Worm (Caenorhabditis elegans) whole organism, L4/young adult: ENCODE measurements around the gene thn-4.

Source experiments
- W03F9.2 ChIP-seq: fragments of 150-350 bp; optimal IDR thresholded peaks from 2 replicates; lab custom pipeline; 2014; ENCODE audit warnings: missing biosample characterization, missing genetic modification characterization
- dao-5 ChIP-seq: sonication (generic microtip); optimal IDR thresholded peaks from 2 replicates; lab custom pipeline; 2016; ENCODE audit warnings: missing genotype, missing genetic modification characterization, moderate library complexity, missing compliant biosample characterization
- him-1 ChIP-seq: sonication (generic microtip); optimal IDR thresholded peaks from 2 replicates; lab custom pipeline; 2016; ENCODE audit warnings: missing genotype, missing genetic modification reagents, missing genetic modification characterization, missing compliant biosample characterization

thn-4 gene

ce11 chrV:16871387-16871786, at the start of gene thn-4:
Gene thn-4, minus strand, starts transcription at chrV:16871487.
- no peak for TF ChIP-seq dao-5 (tag; lab: Kevin White, UChicago)
- no peak for TF ChIP-seq him-1 (tag; lab: Kevin White, UChicago)
- no peak for TF ChIP-seq W03F9.2 (tag; lab: Kevin White, UChicago)

- no peak for TF ChIP-seq him-1 (tag; lab: Kevin White, UChicago)
- no peak for TF ChIP-seq W03F9.2 (tag; lab: Kevin White, UChicago)
- no peak for TF ChIP-seq dao-5 (tag; lab: Kevin White, UChicago)
These were observed 48.4 kb upstream of the thn-4 start for ce11 chrV:16919675-16920074.

ce11 chrV:16918378-16918777, 47.1 kb upstream of the thn-4 start, which contains the start of the genes fbxa-206 and Y102A5C.2:
Gene fbxa-206, minus strand, starts transcription at chrV:16918478.
Gene Y102A5C.2, plus strand, starts transcription at chrV:16918731.
- TF ChIP-seq W03F9.2 (tag; lab: Kevin White, UChicago) = no peak
- TF ChIP-seq him-1 (tag; lab: Kevin White, UChicago) = no peak
- no peak for TF ChIP-seq dao-5 (tag; lab: Kevin White, UChicago)

ce11 chrV:16916079-16916478, 44.8 kb upstream of the thn-4 start, which contains the start of gene F09C6.10:
Gene F09C6.10, minus strand, starts transcription at chrV:16916179.
- no peak for TF ChIP-seq dao-5 (tag; lab: Kevin White, UChicago)
- no peak for TF ChIP-seq him-1 (tag; lab: Kevin White, UChicago)
- TF ChIP-seq W03F9.2 (tag; lab: Kevin White, UChicago) = no peak

- TF ChIP-seq W03F9.2 (tag; lab: Kevin White, UChicago) = no peak
- no peak for TF ChIP-seq him-1 (tag; lab: Kevin White, UChicago)
- no peak for TF ChIP-seq dao-5 (tag; lab: Kevin White, UChicago)
These were observed 40.6 kb upstream of the thn-4 start, which contains the start of gene nhr-116 for ce11 chrV:16911934-16912333. Gene nhr-116, plus strand, starts transcription at chrV:16912234.

ce11 chrV:16911294-16911693, 40.0 kb upstream of the thn-4 start:
- TF ChIP-seq him-1 (tag; lab: Kevin White, UChicago) = no peak
- no peak for TF ChIP-seq dao-5 (tag; lab: Kevin White, UChicago)
- TF ChIP-seq W03F9.2 (tag; lab: Kevin White, UChicago) = no peak

ce11 chrV:16910864-16911263, 39.6 kb upstream of the thn-4 start:
- no peak for TF ChIP-seq W03F9.2 (tag; lab: Kevin White, UChicago)
- no peak for TF ChIP-seq him-1 (tag; lab: Kevin White, UChicago)

ce11 chrV:16909871-16910270, 38.6 kb upstream of the thn-4 start, which contains the start of gene F09C6.16:
Gene F09C6.16, minus strand, starts transcription at chrV:16909971.
- no peak for TF ChIP-seq dao-5 (tag; lab: Kevin White, UChicago)
- no peak for TF ChIP-seq W03F9.2 (tag; lab: Kevin White, UChicago)
- no peak for TF ChIP-seq him-1 (tag; lab: Kevin White, UChicago)

- TF ChIP-seq W03F9.2 (tag; lab: Kevin White, UChicago) (no peak), him-1 (tag; lab: Kevin White, UChicago) (no peak), dao-5 (tag; lab: Kevin White, UChicago) (no peak)
These were observed 33.3 kb upstream of the thn-4 start, which contains the start of gene nhr-262 for ce11 chrV:16904612-16905011. Gene nhr-262, plus strand, starts transcription at chrV:16904912.

- no peak for TF ChIP-seq him-1 (tag; lab: Kevin White, UChicago)
- no peak for TF ChIP-seq dao-5 (tag; lab: Kevin White, UChicago)
- TF ChIP-seq W03F9.2 (tag; lab: Kevin White, UChicago) = no peak
These were observed 31.4 kb upstream of the thn-4 start, which contains the start of gene srd-68 for ce11 chrV:16902726-16903125. Gene srd-68, minus strand, starts transcription at chrV:16902826.

- no peak for TF ChIP-seq him-1 (tag; lab: Kevin White, UChicago)
- TF ChIP-seq W03F9.2 (tag; lab: Kevin White, UChicago) = no peak
- no peak for TF ChIP-seq dao-5 (tag; lab: Kevin White, UChicago)
These were observed 28.1 kb upstream of the thn-4 start, which contains the start of gene fbxa-45 for ce11 chrV:16899355-16899754. Gene fbxa-45, minus strand, starts transcription at chrV:16899455.

- TF ChIP-seq W03F9.2 (tag; lab: Kevin White, UChicago) = no peak
- TF ChIP-seq him-1 (tag; lab: Kevin White, UChicago) = no peak
- TF ChIP-seq dao-5 (tag; lab: Kevin White, UChicago) = no peak
These were observed 22.2 kb upstream of the thn-4 start, which contains the start of gene F09C6.15 for ce11 chrV:16893440-16893839. Gene F09C6.15, plus strand, starts transcription at chrV:16893740.

- TF ChIP-seq dao-5 (tag; lab: Kevin White, UChicago) = no peak
- no peak for TF ChIP-seq W03F9.2 (tag; lab: Kevin White, UChicago)
- TF ChIP-seq him-1 (tag; lab: Kevin White, UChicago) = no peak
These were observed 17.6 kb upstream of the thn-4 start, which contains the start of the genes ifas-2 and fbxa-44 for ce11 chrV:16888788-16889325. Gene ifas-2, minus strand, starts transcription at chrV:16888888. Gene fbxa-44, plus strand, starts transcription at chrV:16889275.

- TF ChIP-seq him-1 (tag; lab: Kevin White, UChicago) (no peak), dao-5 (tag; lab: Kevin White, UChicago) (no peak), W03F9.2 (tag; lab: Kevin White, UChicago) (no peak)
These were observed 13.5 kb upstream of the thn-4 start, which contains the start of gene F09C6.13 for ce11 chrV:16884744-16885143. Gene F09C6.13, plus strand, starts transcription at chrV:16885044.
